Worm (Caenorhabditis elegans) whole organism, L1 larva: ENCODE data around the gene chil-5.

Experiments used
- C04F5.9 ChIP-seq: sonication (generic microtip); optimal IDR thresholded peaks from 2 replicates; lab custom pipeline; 2016; ENCODE audit warnings: missing genetic modification characterization, missing compliant biosample characterization
- efl-1 ChIP-seq, 4 experiments: fragments of 150-350 bp; optimal IDR thresholded peaks in 3 of 4; peaks in 1 of 4; 1 replicate in 1 of 4; 2 replicates in 3 of 4; lab custom pipeline; 2014; ENCODE audit warnings: missing biosample characterization in 2 of 4, missing genetic modification characterization in 2 of 4, missing genetic modification reagents in 2 of 4
- lin-13 ChIP-seq: fragments of 150-350 bp; optimal IDR thresholded peaks from 2 replicates; lab custom pipeline; 2014; ENCODE audit warnings: missing biosample characterization, missing genetic modification reagents, missing genetic modification characterization
- nhr-11 ChIP-seq: fragments of 150-350 bp; optimal IDR thresholded peaks from 2 replicates; lab custom pipeline; 2014; ENCODE audit warnings: missing biosample characterization, missing genetic modification characterization
- pqm-1 ChIP-seq: sonication (generic microtip); optimal IDR thresholded peaks from 3 replicates; lab custom pipeline; 2017; ENCODE audit warnings: missing biosample characterization, missing genetic modification characterization
- skn-1 ChIP-seq: fragments of 150-350 bp; optimal IDR thresholded peaks from 2 replicates; lab custom pipeline; 2014; ENCODE audit warnings: missing biosample characterization, missing genetic modification characterization
- tbx-2 ChIP-seq: sonication (generic microtip); optimal IDR thresholded peaks from 2 replicates; lab custom pipeline; 2016; ENCODE audit warnings: missing genetic modification characterization, missing compliant biosample characterization

DNA sequence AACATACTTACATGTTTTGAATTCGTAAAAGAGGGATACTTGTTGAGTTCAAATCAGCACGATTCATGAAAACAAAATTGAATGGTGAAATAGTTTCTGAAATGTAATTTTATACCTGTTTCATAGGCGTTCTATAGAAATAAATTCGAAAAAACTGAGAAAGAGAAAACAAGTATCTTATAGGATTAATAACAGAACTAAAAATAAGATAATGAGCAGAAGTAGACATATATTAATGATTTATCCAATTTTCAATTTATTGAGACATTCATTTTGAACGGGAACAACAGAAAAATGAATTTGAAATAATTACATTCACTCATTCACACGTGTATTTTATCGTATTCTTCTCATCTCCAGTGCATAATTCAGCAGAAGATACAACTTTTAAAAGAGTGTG lies 1.7 kb downstream of the chil-5 start, which contains the start of gene chil-6:
- TF ChIP-seq tbx-2 (tag; lab: Kevin White, UChicago) (no peak), pqm-1 (tag; lab: Kevin White, UChicago) (no peak), nhr-11 (no peak), skn-1 (tag; lab: Kevin White, UChicago) (no peak), C04F5.9 (tag; lab: Kevin White, UChicago) (no peak), efl-1 (optimal IDR thresholded peaks at IDR 0.05; lab: Kevin White, UChicago) (no peak), efl-1 (GFP tag; optimal IDR thresholded peaks at IDR 0.05 in 1 of 2; lab: Kevin White, UChicago) (no peak), lin-13 (GFP tag; lab: Kevin White, UChicago) (no peak)
